Worm (Caenorhabditis elegans) whole organism, L3 larva: ENCODE results near the gene str-33.

Source experiments
- R02D3.7 ChIP-seq: fragments of 150-350 bp; optimal IDR thresholded peaks from 2 replicates; lab custom pipeline; 2014; ENCODE audit warnings: missing biosample characterization, missing genetic modification characterization
- fkh-10 ChIP-seq: sonication (generic microtip); optimal IDR thresholded peaks from 2 replicates; lab custom pipeline; 2017; ENCODE audit warnings: missing biosample characterization, missing genetic modification reagents, missing genetic modification characterization
- fos-1 ChIP-seq: fragments of 150-350 bp; optimal IDR thresholded peaks from 2 replicates; lab custom pipeline; 2014; ENCODE audit warnings: missing biosample characterization, missing genetic modification characterization
- lin-39 ChIP-seq: fragments of 150-350 bp; optimal IDR thresholded peaks from 2 replicates; lab custom pipeline; 2018; ENCODE audit warnings: missing biosample characterization, missing genetic modification reagents, missing genetic modification characterization
- nhr-11 ChIP-seq: fragments of 150-350 bp; optimal IDR thresholded peaks from 2 replicates; lab custom pipeline; 2014; ENCODE audit warnings: missing biosample characterization, missing genetic modification characterization
- nhr-237 ChIP-seq: fragments of 150-350 bp; optimal IDR thresholded peaks from 2 replicates; lab custom pipeline; 2014; ENCODE audit warnings: missing biosample characterization, missing genetic modification characterization
- nhr-76 ChIP-seq: fragments of 150-350 bp; sonication (generic microtip); optimal IDR thresholded peaks from 5 replicates; lab custom pipeline; 2014; ENCODE audit warnings: missing biosample characterization, missing genetic modification characterization
- pha-4 ChIP-seq: fragments of 150-350 bp; optimal IDR thresholded peaks from 2 replicates; lab custom pipeline; 2014; ENCODE audit warnings: missing biosample characterization, missing genetic modification reagents, missing genetic modification characterization
- skn-1 ChIP-seq: fragments of 150-350 bp; optimal IDR thresholded peaks from 2 replicates; lab custom pipeline; 2014; ENCODE audit warnings: missing biosample characterization, missing genetic modification characterization
- snpc-4 ChIP-seq: fragments of 150-350 bp; optimal IDR thresholded peaks from 2 replicates; lab custom pipeline; 2014; ENCODE audit warnings: missing biosample characterization, missing genetic modification characterization
- unc-39 ChIP-seq: sonication (generic microtip); optimal IDR thresholded peaks from 4 replicates; lab custom pipeline; 2017; ENCODE audit warnings: missing biosample characterization, missing genetic modification characterization
- unc-62 ChIP-seq: fragments of 150-350 bp; sonication (generic microtip); optimal IDR thresholded peaks from 4 replicates; lab custom pipeline; 2014; ENCODE audit warnings: missing biosample characterization, missing genetic modification reagents, missing genetic modification characterization
- zag-1 ChIP-seq: fragments of 150-350 bp; optimal IDR thresholded peaks from 2 replicates; lab custom pipeline; 2014; ENCODE audit warnings: missing biosample characterization, missing genetic modification characterization

ce11 chrV:2746404-2746803, 18.1 kb downstream of the str-33 start:
- TF ChIP-seq nhr-11 (tag; lab: Kevin White, UChicago) (no peak), unc-62 (GFP tag; lab: Kevin White, UChicago) (no peak), fos-1 (tag; lab: Kevin White, UChicago) (no peak), fkh-10 (no peak), skn-1 (tag; lab: Kevin White, UChicago) (no peak), nhr-76 (no peak), pha-4 (no peak), R02D3.7 (tag; lab: Kevin White, UChicago) (no peak), lin-39 (no peak), snpc-4 (tag; lab: Kevin White, UChicago) (no peak), unc-39 (tag; lab: Kevin White, UChicago) (no peak), nhr-237 (tag; lab: Kevin White, UChicago) (no peak), zag-1 (tag; lab: Kevin White, UChicago) (no peak)
